Worm (Caenorhabditis elegans) whole organism, late embryonic: ENCODE measurements around the gene C47E8.4.
A peak's percentile ranks its signal among the peaks of the same experiment; 100 is the strongest.

ENCODE experiments used
- C08G9.2 ChIP-seq: sonication (generic microtip); optimal IDR thresholded peaks from 2 replicates; lab custom pipeline; 2016; ENCODE audit warnings: mild to moderate bottlenecking, missing genetic modification characterization, moderate library complexity, missing compliant biosample characterization
- F13H6.1 ChIP-seq: sonication (generic microtip); optimal IDR thresholded peaks from 2 replicates; lab custom pipeline; 2016; ENCODE audit warnings: missing genetic modification characterization, missing compliant biosample characterization
- ahr-1 ChIP-seq: sonication (generic microtip); optimal IDR thresholded peaks from 2 replicates; lab custom pipeline; 2016; ENCODE audit warnings: missing genetic modification characterization, missing compliant biosample characterization
- ama-1 ChIP-seq: fragments of 150-350 bp; optimal IDR thresholded peaks from 2 replicates; lab custom pipeline; 2014
- ceh-18 ChIP-seq: sonication (generic microtip); optimal IDR thresholded peaks from 2 replicates; lab custom pipeline; 2016; ENCODE audit warnings: missing genetic modification characterization, missing compliant biosample characterization
- ceh-19 ChIP-seq: fragments of 200-800 bp; sonication (Bioruptor generic); optimal IDR thresholded peaks from 2 replicates; lab custom pipeline; 2018; ENCODE audit warnings: mild to moderate bottlenecking, missing genetic modification characterization, missing compliant biosample characterization
- ceh-2 ChIP-seq: sonication (generic microtip); optimal IDR thresholded peaks from 2 replicates; lab custom pipeline; 2016; ENCODE audit warnings: missing genotype, missing genetic modification characterization, missing compliant biosample characterization
- ceh-22 ChIP-seq: sonication (generic microtip); optimal IDR thresholded peaks from 2 replicates; lab custom pipeline; 2017; ENCODE audit warnings: missing biosample characterization, missing genetic modification characterization
- ceh-30 ChIP-seq: fragments of 150-350 bp; optimal IDR thresholded peaks from 2 replicates; lab custom pipeline; 2014; ENCODE audit warnings: missing biosample characterization, missing genetic modification characterization
- ceh-34 ChIP-seq: sonication (generic microtip); optimal IDR thresholded peaks from 2 replicates; lab custom pipeline; 2016; ENCODE audit warnings: mild to moderate bottlenecking, missing genetic modification characterization, missing compliant biosample characterization
- ceh-45 ChIP-seq: fragments of 200-800 bp; sonication (Bioruptor generic); IDR thresholded peaks from 2 replicates; pipeline ENCODE4 v1.3.6; 2022; ENCODE audit warnings: missing genetic modification reagents, missing genetic modification characterization, missing compliant biosample characterization
- ceh-6 ChIP-seq: fragments of 200-800 bp; sonication (Bioruptor generic); optimal IDR thresholded peaks from 2 replicates; lab custom pipeline; 2018; ENCODE audit warnings: mild to moderate bottlenecking, missing genetic modification characterization, missing compliant biosample characterization
- ceh-9 ChIP-seq: sonication (generic microtip); optimal IDR thresholded peaks from 2 replicates; lab custom pipeline; 2016; ENCODE audit warnings: mild to moderate bottlenecking, missing genetic modification characterization, inconsistent platforms, missing compliant biosample characterization
- che-1 ChIP-seq: sonication (generic microtip); optimal IDR thresholded peaks from 2 replicates; lab custom pipeline; 2016; ENCODE audit warnings: mild to moderate bottlenecking, missing genetic modification characterization, missing compliant biosample characterization
- dmd-4 ChIP-seq: sonication (generic microtip); optimal IDR thresholded peaks from 2 replicates; lab custom pipeline; 2016; ENCODE audit warnings: borderline replicate concordance, missing genetic modification characterization, missing compliant biosample characterization
- elt-2 ChIP-seq: sonication (generic microtip); optimal IDR thresholded peaks from 2 replicates; lab custom pipeline; 2016; ENCODE audit warnings: missing genetic modification reagents, missing genetic modification characterization, missing compliant biosample characterization
- elt-4 ChIP-seq: sonication (generic microtip); optimal IDR thresholded peaks from 2 replicates; lab custom pipeline; 2016; ENCODE audit warnings: missing genetic modification characterization, missing compliant biosample characterization
- fax-1 ChIP-seq: sonication (generic microtip); optimal IDR thresholded peaks from 2 replicates; lab custom pipeline; 2016; ENCODE audit warnings: missing genotype, missing genetic modification characterization, missing compliant biosample characterization
- fkh-10 ChIP-seq: fragments of 150-350 bp; optimal IDR thresholded peaks from 2 replicates; lab custom pipeline; 2014; ENCODE audit warnings: missing biosample characterization, missing genetic modification reagents, missing genetic modification characterization
- fkh-6 ChIP-seq: sonication (generic microtip); optimal IDR thresholded peaks from 2 replicates; lab custom pipeline; 2016; ENCODE audit warnings: missing genetic modification characterization, missing compliant biosample characterization
- gmeb-2 ChIP-seq: sonication (generic microtip); optimal IDR thresholded peaks from 2 replicates; lab custom pipeline; 2016; ENCODE audit warnings: missing genetic modification characterization, inconsistent platforms, missing compliant biosample characterization
- hlh-13 ChIP-seq: fragments of 200-800 bp; sonication (Bioruptor generic); optimal IDR thresholded peaks from 2 replicates; lab custom pipeline; 2018; ENCODE audit warnings: mild to moderate bottlenecking, missing genetic modification characterization, missing compliant biosample characterization
- hlh-30 ChIP-seq: sonication (generic microtip); optimal IDR thresholded peaks from 2 replicates; lab custom pipeline; 2017; ENCODE audit warnings: antibody characterized with exemption, missing genetic modification characterization, missing compliant biosample characterization; ENCODE audit not compliant: insufficient read depth
- hlh-6 ChIP-seq: sonication (generic microtip); optimal IDR thresholded peaks from 2 replicates; lab custom pipeline; 2016; ENCODE audit warnings: missing genotype, missing genetic modification characterization, missing compliant biosample characterization
- hlh-8 ChIP-seq: sonication (generic microtip); optimal IDR thresholded peaks from 2 replicates; lab custom pipeline; 2016; ENCODE audit warnings: missing genotype, missing genetic modification characterization, missing compliant biosample characterization
- nhr-232 ChIP-seq: sonication (generic microtip); optimal IDR thresholded peaks from 2 replicates; lab custom pipeline; 2016; ENCODE audit warnings: missing genetic modification characterization, missing compliant biosample characterization
- npax-4 ChIP-seq: sonication (generic microtip); optimal IDR thresholded peaks from 2 replicates; lab custom pipeline; 2016; ENCODE audit warnings: missing genetic modification characterization, missing compliant biosample characterization
- odd-2 ChIP-seq: sonication (generic microtip); optimal IDR thresholded peaks from 2 replicates; lab custom pipeline; 2017; ENCODE audit warnings: antibody characterized with exemption, mild to moderate bottlenecking, missing genetic modification characterization, missing compliant biosample characterization
- pag-3 ChIP-seq: sonication (generic microtip); optimal IDR thresholded peaks from 2 replicates; lab custom pipeline; 2016; ENCODE audit warnings: missing compliant biosample characterization, missing genetic modification characterization, borderline replicate concordance
- pat-9 ChIP-seq: fragments of 200-800 bp; sonication (Bioruptor generic); optimal IDR thresholded peaks from 2 replicates; lab custom pipeline; 2018; ENCODE audit warnings: mild to moderate bottlenecking, missing genetic modification characterization, moderate library complexity, missing compliant biosample characterization
- pax-1 ChIP-seq: fragments of 150-350 bp; optimal IDR thresholded peaks from 2 replicates; lab custom pipeline; 2014; ENCODE audit warnings: missing biosample characterization, missing genetic modification characterization
- pha-2 ChIP-seq: sonication (generic microtip); optimal IDR thresholded peaks from 2 replicates; lab custom pipeline; 2017; ENCODE audit warnings: mild to moderate bottlenecking, missing genetic modification characterization, missing compliant biosample characterization
- pqm-1 ChIP-seq: sonication (generic microtip); optimal IDR thresholded peaks from 2 replicates; lab custom pipeline; 2016; ENCODE audit warnings: missing genetic modification characterization, missing compliant biosample characterization
- pros-1 ChIP-seq: fragments of 150-350 bp; optimal IDR thresholded peaks from 2 replicates; lab custom pipeline; 2014; ENCODE audit warnings: missing biosample characterization, missing genetic modification reagents, missing genetic modification characterization
- ref-2 ChIP-seq: sonication (generic microtip); optimal IDR thresholded peaks from 2 replicates; lab custom pipeline; 2016; ENCODE audit warnings: missing genetic modification characterization, missing compliant biosample characterization
- rnt-1 ChIP-seq: sonication (generic microtip); optimal IDR thresholded peaks from 2 replicates; lab custom pipeline; 2016; ENCODE audit warnings: missing genetic modification characterization, missing compliant biosample characterization
- sdc-2 ChIP-seq: sonication (generic microtip); optimal IDR thresholded peaks from 2 replicates; lab custom pipeline; 2016; ENCODE audit warnings: missing genotype, missing genetic modification characterization, missing compliant biosample characterization
- sox-2 ChIP-seq: fragments of 200-800 bp; sonication (Bioruptor generic); IDR thresholded peaks from 2 replicates; pipeline ENCODE4 v1.3.6; 2022; ENCODE audit warnings: missing genetic modification reagents, missing genetic modification characterization, missing compliant biosample characterization
- sox-4 ChIP-seq: sonication (generic microtip); optimal IDR thresholded peaks from 2 replicates; lab custom pipeline; 2017; ENCODE audit warnings: mild to moderate bottlenecking, missing genetic modification characterization, inconsistent platforms, missing compliant biosample characterization
- tbx-7 ChIP-seq: sonication (generic microtip); optimal IDR thresholded peaks from 2 replicates; lab custom pipeline; 2016; ENCODE audit warnings: missing genotype, missing genetic modification characterization, missing compliant biosample characterization
- ttx-3 ChIP-seq: sonication (generic microtip); optimal IDR thresholded peaks from 2 replicates; lab custom pipeline; 2016; ENCODE audit warnings: missing genetic modification reagents, missing genetic modification characterization, missing compliant biosample characterization
- unc-3 ChIP-seq, 2 experiments: fragments of 200-800 bp in 1 of 2; sonication (Bioruptor generic) in 1 of 2; sonication (generic microtip) in 1 of 2; conservative IDR thresholded peaks in 1 of 2; optimal IDR thresholded peaks in 1 of 2; 2 replicates each; pipeline versions ENCODE4 v1.3.6 to Lab custom; 2016 to 2022; ENCODE audit warnings: missing compliant biosample characterization in 2 of 2, missing genetic modification characterization in 2 of 2, missing genetic modification reagents in 1 of 2
- unc-42 ChIP-seq: sonication (generic microtip); optimal IDR thresholded peaks from 2 replicates; lab custom pipeline; 2016; ENCODE audit warnings: missing genotype, missing genetic modification characterization, missing compliant biosample characterization
- unc-55 ChIP-seq: sonication (generic microtip); optimal IDR thresholded peaks from 2 replicates; lab custom pipeline; 2017; ENCODE audit warnings: missing biosample characterization, missing genetic modification reagents, missing genetic modification characterization
- unc-86 ChIP-seq: sonication (generic microtip); optimal IDR thresholded peaks from 2 replicates; lab custom pipeline; 2016; ENCODE audit warnings: missing genetic modification characterization, missing compliant biosample characterization
- ztf-16 ChIP-seq: sonication (generic microtip); optimal IDR thresholded peaks from 2 replicates; lab custom pipeline; 2017; ENCODE audit warnings: missing genetic modification characterization, missing compliant biosample characterization

C47E8.4 gene

ce11 chrV:14698666-14699065 is 13.4 kb upstream of the C47E8.4 start, which contains the start of gene set-5:
Gene set-5, plus strand, starts transcription at chrV:14698966.
- TF ChIP-seq pqm-1 (tag; lab: Kevin White, UChicago) (no peak), unc-42 (tag; lab: Kevin White, UChicago) (no peak), ref-2 (tag; lab: Kevin White, UChicago) (no peak), ahr-1 (no peak), ttx-3 (no peak), che-1 (tag; lab: Kevin White, UChicago) (no peak), pag-3 (tag; lab: Kevin White, UChicago) (no peak), dmd-4 (tag; lab: Kevin White, UChicago) (no peak), gmeb-2 (tag; lab: Kevin White, UChicago) (no peak)

- TF ChIP-seq sox-2 (GFP tag; lab: Robert Waterston, UW), result no peak
- no peak for TF ChIP-seq ceh-45
- TF ChIP-seq hlh-8 (tag; lab: Kevin White, UChicago), result no peak
- TF ChIP-seq elt-4, result no peak
- no peak for TF ChIP-seq rnt-1 (tag; lab: Kevin White, UChicago)
- no peak for TF ChIP-seq odd-2 (tag; lab: Kevin White, UChicago)
- TF ChIP-seq hlh-30 (tag; lab: Kevin White, UChicago), result no peak
- no peak for TF ChIP-seq fax-1 (tag; lab: Kevin White, UChicago)
- TF ChIP-seq ceh-34, result no peak
- TF ChIP-seq C08G9.2 (tag; lab: Kevin White, UChicago), result no peak
Measured at ce11 chrV:14698005-14698404, 12.7 kb upstream of the C47E8.4 start.

- TF ChIP-seq ama-1 (lab: Kevin White, UChicago) (no peak), ceh-9 (tag; lab: Kevin White, UChicago) (no peak), npax-4 (tag; lab: Kevin White, UChicago) (no peak), unc-55 (GFP tag; lab: Kevin White, UChicago) (peak; percentile 96), ceh-18 (tag; lab: Kevin White, UChicago) (peak; percentile 95), unc-3 (GFP tag; conservative IDR thresholded peaks at IDR 0.05; lab: Robert Waterston, UW) (no peak), unc-3 (tag; optimal IDR thresholded peaks at IDR 0.05; lab: Kevin White, UChicago) (no peak), pax-1 (tag; lab: Kevin White, UChicago) (peak; percentile 22), ceh-34 (peak; percentile 93), hlh-6 (tag; lab: Kevin White, UChicago) (no peak), pat-9 (peak; percentile 66), pqm-1 (tag; lab: Kevin White, UChicago) (no peak), ztf-16 (tag; lab: Kevin White, UChicago) (peak; percentile 17), ceh-19 (peak; percentile 67), tbx-7 (no peak), ceh-30 (peak; percentile 81), che-1 (tag; lab: Kevin White, UChicago) (peak; percentile 32), ttx-3 (no peak), fkh-10 (GFP tag; lab: Kevin White, UChicago) (no peak), sdc-2 (tag; lab: Kevin White, UChicago) (peak; percentile 67), nhr-232 (tag; lab: Kevin White, UChicago) (no peak), hlh-13 (GFP tag; lab: Kevin White, UChicago) (no peak), odd-2 (tag; lab: Kevin White, UChicago) (no peak), ceh-2 (tag; lab: Kevin White, UChicago) (peak; percentile 68), dmd-4 (tag; lab: Kevin White, UChicago) (peak; percentile 32), fkh-6 (tag; lab: Kevin White, UChicago) (peak; percentile 58), F13H6.1 (tag; lab: Kevin White, UChicago) (peak; percentile 79), sox-4 (tag; lab: Kevin White, UChicago) (no peak), elt-2 (no peak), hlh-8 (tag; lab: Kevin White, UChicago) (peak; percentile 29), ceh-6 (GFP tag; lab: Kevin White, UChicago) (peak; percentile 20), unc-86 (tag; lab: Kevin White, UChicago) (peak; percentile 9), ceh-22 (tag; lab: Kevin White, UChicago) (no peak), rnt-1 (tag; lab: Kevin White, UChicago) (peak; percentile 93), ahr-1 (no peak), pha-2 (tag; lab: Kevin White, UChicago) (no peak), unc-42 (tag; lab: Kevin White, UChicago) (peak; percentile 58), pros-1 (tag; lab: Kevin White, UChicago) (peak; percentile 32), ref-2 (tag; lab: Kevin White, UChicago) (peak; percentile 89)
Measured at ce11 chrV:14696604-14697307, 11.5 kb upstream of the C47E8.4 start, which contains the start of gene unc-112. Gene unc-112, minus strand, starts transcription at chrV:14696654.
